Worm (Caenorhabditis elegans) whole organism, early embryonic: ENCODE data around the gene ceh-53.
A peak's percentile ranks its signal among the peaks of the same experiment; 100 is the strongest.

Source experiments
- B0310.2 ChIP-seq: sonication (generic microtip); optimal IDR thresholded peaks from 2 replicates; lab custom pipeline; 2016; ENCODE audit warnings: mild to moderate bottlenecking, missing genetic modification characterization, missing compliant biosample characterization
- F13C5.2 ChIP-seq: sonication (generic microtip); optimal IDR thresholded peaks from 2 replicates; lab custom pipeline; 2017; ENCODE audit warnings: mild to moderate bottlenecking, missing genetic modification characterization, inconsistent platforms, missing compliant biosample characterization
- aly-1 ChIP-seq: sonication (generic microtip); optimal IDR thresholded peaks from 2 replicates; lab custom pipeline; 2016; ENCODE audit warnings: missing genetic modification characterization, missing compliant biosample characterization
- ama-1 ChIP-seq: fragments of 150-350 bp; optimal IDR thresholded peaks from 2 replicates; lab custom pipeline; 2014
- ceh-13 ChIP-seq: fragments of 200-800 bp; sonication (Bioruptor generic); optimal IDR thresholded peaks from 2 replicates; lab custom pipeline; 2018; ENCODE audit warnings: mild to moderate bottlenecking, missing genetic modification characterization, missing compliant biosample characterization
- ceh-36 ChIP-seq: sonication (generic microtip); optimal IDR thresholded peaks from 2 replicates; lab custom pipeline; 2016; ENCODE audit warnings: missing genetic modification characterization, inconsistent platforms, missing compliant biosample characterization
- ets-7 ChIP-seq: sonication (generic microtip); optimal IDR thresholded peaks from 2 replicates; lab custom pipeline; 2016; ENCODE audit warnings: missing genotype, missing genetic modification characterization, missing compliant biosample characterization
- flt-1 ChIP-seq: fragments of 200-800 bp; sonication (Bioruptor generic); IDR thresholded peaks from 2 replicates; pipeline ENCODE4 v1.3.6; 2022; ENCODE audit warnings: missing genetic modification characterization, missing compliant biosample characterization
- hmbx-1 ChIP-seq: sonication (generic microtip); optimal IDR thresholded peaks from 2 replicates; lab custom pipeline; 2016; ENCODE audit warnings: mild to moderate bottlenecking, missing genetic modification characterization, missing compliant biosample characterization
- hmg-4 ChIP-seq: fragments of 200-800 bp; sonication (Bioruptor generic); optimal IDR thresholded peaks from 2 replicates; lab custom pipeline; 2018; ENCODE audit warnings: mild to moderate bottlenecking, missing genetic modification characterization, missing compliant biosample characterization
- hnd-1 ChIP-seq: sonication (generic microtip); optimal IDR thresholded peaks from 2 replicates; lab custom pipeline; 2016; ENCODE audit warnings: missing genetic modification characterization, missing compliant biosample characterization
- pes-1 ChIP-seq: fragments of 200-800 bp; sonication (Bioruptor generic); IDR thresholded peaks from 2 replicates; pipeline ENCODE4 v1.3.6; 2022; ENCODE audit warnings: missing genetic modification reagents, missing genetic modification characterization, missing compliant biosample characterization
- scrt-1 ChIP-seq: fragments of 200-800 bp; sonication (Bioruptor generic); IDR thresholded peaks from 2 replicates; pipeline ENCODE4 v1.3.6; 2022; ENCODE audit warnings: missing genetic modification characterization, missing compliant biosample characterization
- sea-1 ChIP-seq: fragments of 200-800 bp; sonication (Bioruptor generic); conservative IDR thresholded peaks from 2 replicates; pipeline ENCODE4 v1.3.6; 2022; ENCODE audit warnings: missing genetic modification characterization, missing compliant biosample characterization
- tbx-11 ChIP-seq: fragments of 200-800 bp; sonication (Bioruptor generic); IDR thresholded peaks from 2 replicates; pipeline ENCODE4 v1.3.6; 2022; ENCODE audit warnings: missing genetic modification characterization, missing compliant biosample characterization
- tbx-37 ChIP-seq: fragments of 200-800 bp; sonication (Bioruptor generic); conservative IDR thresholded peaks from 2 replicates; pipeline ENCODE4 v1.3.6; 2022; ENCODE audit warnings: missing genetic modification reagents, missing genetic modification characterization, missing compliant biosample characterization
- tra-4 ChIP-seq: sonication (generic microtip); optimal IDR thresholded peaks from 2 replicates; lab custom pipeline; 2017; ENCODE audit warnings: missing genetic modification characterization, missing compliant biosample characterization

ceh-53 gene

DNA sequence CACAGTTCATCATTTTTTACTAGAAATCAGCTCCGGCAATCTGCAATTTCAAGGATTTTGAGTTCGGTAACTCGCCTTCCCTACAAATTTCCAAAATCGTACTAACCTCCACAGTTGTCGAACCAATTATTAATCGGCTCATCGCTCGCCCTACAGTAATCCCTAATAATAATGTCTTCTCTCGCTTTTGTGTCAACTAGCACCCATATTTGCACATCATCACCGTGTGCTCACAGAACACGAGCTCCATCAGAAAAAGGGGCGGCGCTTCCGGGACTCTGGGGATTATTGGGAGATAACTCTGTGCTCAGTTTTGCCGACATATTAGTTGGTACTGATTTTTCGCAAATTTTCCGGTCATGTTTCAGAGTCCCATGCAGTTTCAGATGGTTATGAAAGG is at the start of gene ceh-53:
Gene ceh-53, plus strand, starts transcription at position 301 of the 400 bp plus-strand sequence.
- TF ChIP-seq tbx-11 (no peak), scrt-1 (GFP tag; lab: Robert Waterston, UW) (no peak), tra-4 (no peak), ceh-36 (tag; lab: Kevin White, UChicago) (no peak)

DNA sequence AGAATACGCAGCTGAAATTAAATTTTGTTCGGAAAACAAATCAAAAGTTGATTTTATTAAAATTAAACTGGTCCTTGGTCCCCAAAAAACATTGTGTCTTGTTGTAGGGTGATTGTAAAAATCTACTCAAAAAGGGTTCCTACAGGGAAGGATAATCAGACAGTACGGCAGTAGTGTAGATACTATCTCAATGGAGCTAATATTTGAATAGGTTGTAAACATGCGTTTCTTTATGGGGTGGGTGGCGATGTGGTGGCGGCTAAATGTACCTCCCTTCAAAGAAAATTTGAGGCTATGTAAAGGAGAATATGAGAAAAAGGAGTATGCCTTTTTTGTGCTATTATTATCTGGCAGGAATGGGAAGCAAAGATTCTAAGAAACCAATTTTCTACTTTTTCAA is 45.5 kb upstream of the ceh-53 start:
- no peak for TF ChIP-seq flt-1 (GFP tag; lab: Robert Waterston, UW)
- no peak for TF ChIP-seq pes-1
- TF ChIP-seq tbx-37 (GFP tag; lab: Robert Waterston, UW): no peak
- TF ChIP-seq ets-7: no peak
- TF ChIP-seq hmbx-1 (tag; lab: Kevin White, UChicago): no peak
- TF ChIP-seq hnd-1 (tag; lab: Kevin White, UChicago): no peak
- no peak for TF ChIP-seq ama-1 (lab: Kevin White, UChicago)
- no peak for TF ChIP-seq aly-1
- TF ChIP-seq sea-1 (GFP tag; lab: Robert Waterston, UW): no peak
- TF ChIP-seq tra-4: no peak
- no peak for TF ChIP-seq B0310.2
- no peak for TF ChIP-seq tbx-11
- TF ChIP-seq ceh-36 (tag; lab: Kevin White, UChicago): no peak
- no peak for TF ChIP-seq F13C5.2 (tag; lab: Kevin White, UChicago)
- no peak for TF ChIP-seq hmg-4 (GFP tag; lab: Kevin White, UChicago)
- TF ChIP-seq scrt-1 (GFP tag; lab: Robert Waterston, UW): no peak

DNA sequence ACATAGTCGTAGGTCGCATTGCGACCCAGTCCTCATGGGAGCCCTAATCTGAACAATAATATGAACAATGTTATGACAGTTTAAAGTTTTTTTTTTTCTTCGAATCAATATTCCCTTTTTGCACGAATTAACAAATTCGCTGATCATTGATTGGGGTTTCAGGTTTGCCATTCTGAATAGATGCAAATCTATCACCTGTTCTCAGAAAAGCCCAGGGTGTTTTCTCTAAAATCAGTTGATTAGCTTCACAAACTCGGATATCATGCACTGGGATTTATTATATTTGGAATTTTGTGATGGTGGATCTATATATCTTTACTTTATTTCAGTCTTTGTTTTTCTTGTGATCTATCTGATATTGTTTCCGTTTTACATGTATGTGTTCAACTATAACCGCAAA is 44.7 kb upstream of the ceh-53 start, which contains the start of gene srz-23:
Gene srz-23, plus strand, starts transcription at position 263 of the 400 bp plus-strand sequence.
- TF ChIP-seq sea-1 (GFP tag; lab: Robert Waterston, UW): no peak
- no peak for TF ChIP-seq scrt-1 (GFP tag; lab: Robert Waterston, UW)
- TF ChIP-seq pes-1: no peak
- TF ChIP-seq tbx-11: no peak
- no peak for TF ChIP-seq hnd-1 (tag; lab: Kevin White, UChicago)

DNA sequence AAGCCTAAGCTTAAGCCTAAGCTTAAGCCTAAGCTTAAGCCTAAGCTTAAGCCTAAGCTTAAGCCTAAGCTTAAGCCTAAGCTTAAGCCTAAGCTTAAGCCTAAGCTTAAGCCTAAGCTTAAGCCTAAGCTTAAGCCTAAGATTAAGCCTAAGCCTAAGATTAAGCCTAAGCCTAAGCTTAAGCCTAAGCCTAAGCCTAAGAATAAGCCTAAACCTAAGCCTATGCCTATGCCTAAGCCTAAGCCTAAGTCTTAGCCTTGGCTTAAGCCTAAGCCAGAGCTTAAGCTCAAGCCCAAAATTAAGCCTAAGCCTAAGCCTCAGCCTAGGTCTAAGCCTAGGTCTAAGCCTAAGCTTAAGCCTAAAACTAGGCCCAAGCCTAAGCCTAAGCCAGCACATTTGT is 42.6 kb upstream of the ceh-53 start:
- peak; percentile 94 for TF ChIP-seq ceh-36 (tag; lab: Kevin White, UChicago)

DNA sequence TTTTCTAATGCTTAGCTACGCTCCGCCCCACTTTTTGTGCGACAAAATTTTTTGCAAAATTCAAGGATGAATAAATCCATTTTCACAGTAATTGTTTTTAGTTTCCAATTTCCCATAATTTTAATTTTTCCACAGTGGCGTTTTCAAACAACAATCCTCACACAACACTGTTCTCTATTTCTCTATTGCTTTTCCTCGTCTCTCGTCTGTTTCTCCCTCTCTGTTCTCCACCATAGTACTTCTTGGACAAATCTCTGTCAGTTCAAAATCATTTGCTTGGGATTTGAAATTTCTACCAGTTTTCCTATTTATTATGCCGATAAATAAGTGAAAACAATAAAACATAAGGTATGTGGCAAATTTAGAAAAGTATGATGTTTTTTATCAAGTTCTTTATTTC is 34.8 kb upstream of the ceh-53 start, which contains the start of gene F58E2.4:
Gene F58E2.4, plus strand, starts transcription at position 134 of the 400 bp plus-strand sequence.
- TF ChIP-seq hmbx-1 (tag; lab: Kevin White, UChicago): no peak
- no peak for TF ChIP-seq hmg-4 (GFP tag; lab: Kevin White, UChicago)
- TF ChIP-seq aly-1: no peak
- TF ChIP-seq tbx-11: no peak
- TF ChIP-seq B0310.2: no peak
- TF ChIP-seq flt-1 (GFP tag; lab: Robert Waterston, UW): no peak
- TF ChIP-seq scrt-1 (GFP tag; lab: Robert Waterston, UW): no peak
- no peak for TF ChIP-seq pes-1
- TF ChIP-seq sea-1 (GFP tag; lab: Robert Waterston, UW): no peak
- TF ChIP-seq F13C5.2 (tag; lab: Kevin White, UChicago): no peak
- no peak for TF ChIP-seq ets-7
- TF ChIP-seq ama-1 (lab: Kevin White, UChicago): no peak
- no peak for TF ChIP-seq hnd-1 (tag; lab: Kevin White, UChicago)
- no peak for TF ChIP-seq ceh-13
- TF ChIP-seq tra-4: no peak
- no peak for TF ChIP-seq tbx-37 (GFP tag; lab: Robert Waterston, UW)
- no peak for TF ChIP-seq ceh-36 (tag; lab: Kevin White, UChicago)

DNA sequence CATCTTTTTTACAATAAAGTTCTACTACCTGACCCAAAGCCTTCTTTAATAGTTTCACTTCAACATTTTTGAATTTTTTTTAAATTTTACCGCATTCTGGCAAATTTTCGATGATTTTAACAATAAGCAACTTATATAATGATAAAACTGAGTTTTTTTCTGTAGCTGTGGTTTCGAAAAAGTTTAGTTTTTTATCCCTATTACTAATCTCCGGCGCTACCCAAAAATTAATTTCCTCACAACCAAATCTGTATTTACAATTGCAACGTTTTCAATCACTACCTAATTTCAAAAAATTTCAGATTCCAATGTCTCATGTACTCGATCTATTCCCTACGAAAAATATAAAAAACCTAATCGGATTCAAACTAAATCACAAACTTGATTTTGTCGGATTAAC is 30.9 kb upstream of the ceh-53 start, which contains the start of gene F58E2.3:
Gene F58E2.3, plus strand, starts transcription at position 301 of the 400 bp plus-strand sequence.
- no peak for TF ChIP-seq pes-1
- TF ChIP-seq scrt-1 (GFP tag; lab: Robert Waterston, UW): no peak
- TF ChIP-seq tra-4: no peak
- no peak for TF ChIP-seq flt-1 (GFP tag; lab: Robert Waterston, UW)
- no peak for TF ChIP-seq hmbx-1 (tag; lab: Kevin White, UChicago)
- no peak for TF ChIP-seq tbx-37 (GFP tag; lab: Robert Waterston, UW)
- no peak for TF ChIP-seq tbx-11
- no peak for TF ChIP-seq F13C5.2 (tag; lab: Kevin White, UChicago)
- no peak for TF ChIP-seq B0310.2
- no peak for TF ChIP-seq ceh-36 (tag; lab: Kevin White, UChicago)
- no peak for TF ChIP-seq ceh-13

DNA sequence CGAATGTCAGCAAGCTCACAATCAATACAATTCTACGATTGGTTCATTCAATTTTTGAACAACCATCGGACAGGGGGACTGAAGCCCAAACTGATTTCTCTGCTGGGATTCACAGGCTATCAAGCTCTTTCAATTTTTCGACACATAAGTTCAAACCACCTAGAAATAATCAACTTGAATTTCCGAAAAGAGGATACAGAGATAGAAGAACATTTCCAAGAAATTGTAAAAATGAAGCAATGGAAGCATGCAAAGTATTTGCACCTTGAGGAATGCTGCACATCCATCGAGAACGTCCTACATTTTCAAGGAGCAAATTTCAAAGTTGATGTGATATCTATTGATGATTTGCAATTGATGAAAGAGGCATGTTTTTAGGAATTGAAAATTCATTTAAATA is 30.3 kb upstream of the ceh-53 start:
- no peak for TF ChIP-seq hmg-4 (GFP tag; lab: Kevin White, UChicago)

DNA sequence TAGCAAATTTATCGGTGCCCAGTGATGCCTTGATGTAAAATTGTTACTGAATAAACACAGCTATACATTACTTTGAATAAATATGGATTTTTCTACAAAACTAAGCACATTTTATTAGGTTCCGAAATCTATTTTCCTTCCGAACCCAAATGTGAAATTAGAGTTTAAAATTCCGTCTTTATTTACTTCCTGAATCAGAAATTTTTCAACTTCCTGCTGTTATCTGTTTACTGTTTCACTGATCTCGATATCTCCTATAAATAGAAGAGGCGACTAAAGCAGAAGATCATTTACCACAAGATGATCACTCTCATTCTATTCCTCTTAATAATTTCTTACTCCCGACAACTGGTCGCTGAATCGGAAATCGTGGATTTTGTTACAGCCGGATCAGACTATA is 28.3 kb upstream of the ceh-53 start, which contains the start of gene F58E2.2:
Gene F58E2.2, plus strand, starts transcription at position 301 of the 400 bp plus-strand sequence.
- no peak for TF ChIP-seq ets-7

DNA sequence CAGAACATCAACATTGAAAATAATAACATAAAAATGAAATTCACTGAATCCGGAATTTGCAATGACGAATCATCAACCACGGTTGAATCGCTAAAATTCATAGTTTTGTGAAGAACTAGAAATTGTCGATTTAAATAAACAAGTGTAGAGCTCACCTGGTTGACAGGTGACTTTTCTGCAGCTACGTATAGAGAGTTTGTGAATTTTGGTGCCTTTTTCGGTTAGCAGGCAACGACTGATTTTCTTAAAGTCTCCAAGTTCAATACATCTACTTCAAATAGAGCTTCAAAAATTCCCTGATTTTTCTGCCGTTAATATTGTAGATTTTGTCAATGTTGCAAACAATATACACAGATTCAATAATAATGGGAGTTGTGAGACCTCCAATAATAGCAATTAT is 20.9 kb upstream of the ceh-53 start, which contains the start of gene srz-69:
Gene srz-69, minus strand, starts transcription at position 101 of the 400 bp plus-strand sequence.
- TF ChIP-seq ama-1 (lab: Kevin White, UChicago) (no peak), B0310.2 (no peak), scrt-1 (GFP tag; lab: Robert Waterston, UW) (no peak), flt-1 (GFP tag; lab: Robert Waterston, UW) (no peak), hmbx-1 (tag; lab: Kevin White, UChicago) (no peak)
